Fruit fly (Drosophila melanogaster) whole organism, embryonic: ENCODE data around the gene CG7139.

Experiments used
- Atf6 ChIP-seq: fragments of 200-800 bp; sonication (Bioruptor generic); IDR thresholded peaks from 2 replicates; pipeline ENCODE4 v1.3.6; 2022; ENCODE audit warnings: missing biosample characterization, missing genetic modification characterization
- Awh ChIP-seq: fragments of 200-800 bp; sonication (Bioruptor generic); IDR thresholded peaks from 2 replicates; pipeline ENCODE4, ENCODE4 v1.3.6; 2022; ENCODE audit warnings: missing biosample characterization, missing genetic modification characterization
- C15 ChIP-seq: fragments of 200-800 bp; sonication (Bioruptor generic); IDR thresholded peaks from 3 replicates; pipeline ENCODE4 v1.3.6; 2022; ENCODE audit warnings: missing biosample characterization, missing genetic modification characterization
- CG1024 ChIP-seq: fragments of 200-800 bp; sonication (Bioruptor generic); IDR thresholded peaks from 2 replicates; pipeline ENCODE4 v1.3.6; 2022; ENCODE audit warnings: missing biosample characterization, missing genetic modification characterization
- CG10565 ChIP-seq: fragments of 200-800 bp; sonication (Bioruptor generic); optimal IDR thresholded peaks from 3 replicates; lab custom pipeline; 2016; ENCODE audit warnings: missing biosample characterization, mild to moderate bottlenecking, missing genetic modification characterization
- CG11398 ChIP-seq: fragments of 200-800 bp; sonication (Bioruptor generic); optimal IDR thresholded peaks from 2 replicates; lab custom pipeline; 2016; ENCODE audit warnings: missing biosample characterization, missing genetic modification characterization
- CG11723 ChIP-seq: fragments of 200-800 bp; sonication (Bioruptor generic); optimal IDR thresholded peaks from 2 replicates; lab custom pipeline; 2017; ENCODE audit warnings: missing biosample characterization, mild to moderate bottlenecking, missing genetic modification characterization
- CG12942 ChIP-seq: fragments of 200-800 bp; sonication (Bioruptor generic); optimal IDR thresholded peaks from 3 replicates; lab custom pipeline; 2016; ENCODE audit warnings: missing biosample characterization, missing genetic modification characterization
- CG13123 ChIP-seq: fragments of 200-800 bp; sonication (Bioruptor generic); optimal IDR thresholded peaks from 2 replicates; lab custom pipeline; 2016; ENCODE audit warnings: missing biosample characterization, missing genetic modification characterization
- CG2875 ChIP-seq: fragments of 200-800 bp; sonication (Bioruptor generic); optimal IDR thresholded peaks from 2 replicates; lab custom pipeline; 2017; ENCODE audit warnings: missing biosample characterization, mild to moderate bottlenecking, missing genetic modification characterization, missing genetic modification reagents
- CG32767 ChIP-seq: fragments of 200-800 bp; sonication (Bioruptor generic); IDR thresholded peaks from 2 replicates; pipeline ENCODE4 v1.3.6; 2022; ENCODE audit warnings: missing biosample characterization, missing genetic modification characterization
- CG34224 ChIP-seq: fragments of 200-800 bp; sonication (Bioruptor generic); IDR thresholded peaks from 3 replicates; pipeline ENCODE4 v1.3.6; 2022; ENCODE audit warnings: missing biosample characterization, missing genetic modification characterization; ENCODE audit not compliant: partially characterized antibody
- CG43689 ChIP-seq: fragments of 200-800 bp; sonication (Bioruptor generic); IDR thresholded peaks from 2 replicates; pipeline ENCODE4 v1.3.6; 2022; ENCODE audit warnings: missing biosample characterization, missing genetic modification characterization
- CG4854 ChIP-seq: fragments of 200-800 bp; sonication (Bioruptor generic); optimal IDR thresholded peaks from 2 replicates; lab custom pipeline; 2016; ENCODE audit warnings: missing biosample characterization, missing genetic modification characterization, inconsistent platforms
- CG5180 ChIP-seq: fragments of 200-800 bp; sonication (Bioruptor generic); optimal IDR thresholded peaks from 3 replicates; lab custom pipeline; 2017; ENCODE audit warnings: missing biosample characterization, missing genetic modification characterization, mild to moderate bottlenecking, moderate library complexity, missing genetic modification reagents
- CG6254 ChIP-seq: fragments of 200-800 bp; sonication (Bioruptor generic); optimal IDR thresholded peaks from 3 replicates; lab custom pipeline; 2017; ENCODE audit warnings: mild to moderate bottlenecking, missing biosample characterization, missing genetic modification reagents, missing genetic modification characterization
- CG6854 ChIP-seq: fragments of 200-800 bp; sonication (Bioruptor generic); optimal IDR thresholded peaks from 3 replicates; lab custom pipeline; 2017; ENCODE audit warnings: missing biosample characterization, mild to moderate bottlenecking, missing genetic modification characterization
- CG7271 ChIP-seq: fragments of 200-800 bp; sonication (Bioruptor generic); optimal IDR thresholded peaks from 2 replicates; lab custom pipeline; 2018; ENCODE audit warnings: missing biosample characterization, mild to moderate bottlenecking, missing genetic modification characterization, moderate library complexity
- CG7357 ChIP-seq: fragments of 200-800 bp; sonication (Bioruptor generic); IDR thresholded peaks from 3 replicates; pipeline ENCODE4 v1.3.6; 2022; ENCODE audit warnings: missing biosample characterization, missing genetic modification characterization
- CG7987 ChIP-seq: fragments of 200-800 bp; sonication (Bioruptor generic); optimal IDR thresholded peaks from 2 replicates; lab custom pipeline; 2018; ENCODE audit warnings: missing biosample characterization, mild to moderate bottlenecking, missing genetic modification characterization, moderate library complexity
- CG9215 ChIP-seq: fragments of 200-800 bp; sonication (Bioruptor generic); IDR thresholded peaks from 2 replicates; pipeline ENCODE4 v1.3.6; 2022; ENCODE audit warnings: missing biosample characterization, missing genetic modification characterization
- CG9932 ChIP-seq: fragments of 200-800 bp; sonication (Bioruptor generic); IDR thresholded peaks from 2 replicates; pipeline ENCODE4 v1.3.6; 2022; ENCODE audit warnings: missing biosample characterization, missing genetic modification characterization
- D19B ChIP-seq: fragments of 200-800 bp; sonication (Bioruptor generic); optimal IDR thresholded peaks from 2 replicates; lab custom pipeline; 2017; ENCODE audit warnings: missing biosample characterization, mild to moderate bottlenecking, missing genetic modification characterization
- Dad ChIP-seq: fragments of 200-800 bp; sonication (Bioruptor generic); optimal IDR thresholded peaks from 3 replicates; lab custom pipeline; 2016; ENCODE audit warnings: missing biosample characterization, missing genetic modification characterization
- E2f2 ChIP-seq: fragments of 200-800 bp; sonication (Bioruptor generic); IDR thresholded peaks from 2 replicates; pipeline ENCODE4 v1.3.6; 2022; ENCODE audit warnings: missing biosample characterization, missing genetic modification characterization
- Fer1 ChIP-seq: fragments of 200-800 bp; sonication (Bioruptor generic); optimal IDR thresholded peaks from 2 replicates; lab custom pipeline; 2017; ENCODE audit warnings: missing biosample characterization, mild to moderate bottlenecking, missing genetic modification characterization
- HLH3B ChIP-seq: fragments of 200-800 bp; sonication (Bioruptor generic); IDR thresholded peaks from 2 replicates; pipeline ENCODE4 v1.3.6; 2022; ENCODE audit warnings: missing biosample characterization, missing genetic modification characterization
- Kr ChIP-seq: fragments of 200-800 bp; sonication (Bioruptor generic); optimal IDR thresholded peaks from 2 replicates; lab custom pipeline; 2017; ENCODE audit warnings: missing biosample characterization, mild to moderate bottlenecking, missing genetic modification characterization
- Lim3 ChIP-seq: fragments of 200-800 bp; sonication (Bioruptor generic); IDR thresholded peaks from 2 replicates; pipeline ENCODE4 v1.3.6; 2022; ENCODE audit warnings: missing biosample characterization, missing genetic modification characterization
- Mrtf ChIP-seq: fragments of 200-800 bp; sonication (Bioruptor generic); IDR thresholded peaks from 3 replicates; pipeline ENCODE4 v1.3.6; 2022; ENCODE audit warnings: missing biosample characterization, missing genetic modification characterization
- Neu2 ChIP-seq: fragments of 200-800 bp; sonication (Bioruptor generic); optimal IDR thresholded peaks from 3 replicates; lab custom pipeline; 2016; ENCODE audit warnings: missing biosample characterization, missing genetic modification characterization, borderline replicate concordance
- Nf-YB ChIP-seq: fragments of 200-800 bp; sonication (Bioruptor generic); optimal IDR thresholded peaks from 3 replicates; lab custom pipeline; 2019; ENCODE audit warnings: missing biosample characterization, mild to moderate bottlenecking, missing genetic modification characterization, moderate library complexity
- ab ChIP-seq: fragments of 200-800 bp; sonication (Bioruptor generic); optimal IDR thresholded peaks from 2 replicates; lab custom pipeline; 2016; ENCODE audit warnings: missing biosample characterization, missing genetic modification characterization
- cg ChIP-seq: fragments of 200-800 bp; sonication (Bioruptor generic); optimal IDR thresholded peaks from 3 replicates; lab custom pipeline; 2019; ENCODE audit warnings: missing biosample characterization, mild to moderate bottlenecking, missing genetic modification characterization, moderate library complexity
- chinmo ChIP-seq: fragments of 200-800 bp; sonication (Bioruptor generic); IDR thresholded peaks from 4 replicates; pipeline ENCODE4 v1.3.6; 2022; ENCODE audit warnings: missing biosample characterization, missing genetic modification characterization; ENCODE audit not compliant: partially characterized antibody
- chm ChIP-seq: fragments of 200-800 bp; sonication (Bioruptor generic); IDR thresholded peaks from 2 replicates; pipeline ENCODE4 v1.3.6; 2022; ENCODE audit warnings: missing biosample characterization, missing genetic modification characterization
- corto ChIP-seq: fragments of 200-800 bp; sonication (Bioruptor generic); optimal IDR thresholded peaks from 2 replicates; lab custom pipeline; 2016; ENCODE audit warnings: missing biosample characterization, mild to moderate bottlenecking, missing genetic modification characterization, moderate library complexity
- crol ChIP-seq: fragments of 200-800 bp; sonication (Bioruptor generic); IDR thresholded peaks from 2 replicates; pipeline ENCODE4 v1.3.6; 2022; ENCODE audit warnings: missing biosample characterization, missing genetic modification characterization
- disco-r ChIP-seq: fragments of 200-800 bp; sonication (Bioruptor generic); optimal IDR thresholded peaks from 2 replicates; lab custom pipeline; 2016; ENCODE audit warnings: missing biosample characterization, missing genetic modification characterization
- fd3F ChIP-seq: fragments of 200-800 bp; sonication (Bioruptor generic); optimal IDR thresholded peaks from 2 replicates; lab custom pipeline; 2018; ENCODE audit warnings: missing biosample characterization, mild to moderate bottlenecking, missing genetic modification characterization, moderate library complexity
- kay ChIP-seq: fragments of 200-800 bp; sonication (Bioruptor generic); optimal IDR thresholded peaks from 2 replicates; lab custom pipeline; 2016; ENCODE audit warnings: missing biosample characterization, missing genetic modification characterization
- lbe ChIP-seq: fragments of 200-800 bp; sonication (Bioruptor generic); optimal IDR thresholded peaks from 2 replicates; lab custom pipeline; 2016; ENCODE audit warnings: missing biosample characterization, mild to moderate bottlenecking, missing genetic modification characterization
- luna ChIP-seq: fragments of 200-800 bp; sonication (Bioruptor generic); optimal IDR thresholded peaks from 2 replicates; lab custom pipeline; 2016; ENCODE audit warnings: missing biosample characterization, missing genetic modification characterization
- prd ChIP-seq, 3 experiments: fragments of >200 bp in 2 of 3; fragments of 200-800 bp in 1 of 3; sonication (Bioruptor generic) in 1 of 3; optimal IDR thresholded peaks in 2 of 3; IDR thresholded peaks in 1 of 3; 2 replicates in 2 of 3; 3 replicates in 1 of 3; pipeline versions ENCODE4 v1.3.6 to Lab custom; 2017 to 2022; ENCODE audit warnings: missing biosample characterization in 1 of 3, missing genetic modification characterization in 1 of 3
- psq ChIP-seq: fragments of 200-800 bp; sonication (Bioruptor generic); optimal IDR thresholded peaks from 2 replicates; lab custom pipeline; 2017; ENCODE audit warnings: missing biosample characterization, missing genetic modification characterization
- scrt ChIP-seq: fragments of 200-800 bp; sonication (Bioruptor generic); optimal IDR thresholded peaks from 2 replicates; lab custom pipeline; 2018; ENCODE audit warnings: missing biosample characterization, mild to moderate bottlenecking, missing genetic modification characterization, moderate library complexity
- shn ChIP-seq: fragments of 200-800 bp; sonication (Bioruptor generic); optimal IDR thresholded peaks from 3 replicates; lab custom pipeline; 2016; ENCODE audit warnings: missing biosample characterization, missing genetic modification characterization
- sim ChIP-seq: fragments of 200-800 bp; sonication (Bioruptor generic); IDR thresholded peaks from 2 replicates; pipeline ENCODE4 v1.3.6; 2022; ENCODE audit warnings: missing biosample characterization, missing genetic modification characterization
- slou ChIP-seq: fragments of 200-800 bp; sonication (Bioruptor generic); optimal IDR thresholded peaks from 3 replicates; lab custom pipeline; 2016; ENCODE audit warnings: missing biosample characterization, missing genetic modification characterization

Gene CG7139

dm6 chr3L:22075706-22076398, 4.2 kb upstream of the CG7139 start, which contains the start of the genes CG7130 and RpLP0 (continued):
- TF ChIP-seq disco-r (GFP tag; lab: Kevin White, UChicago) (peak; percentile 93), chm (GFP tag; lab: Robert Waterston, UW) (peak; percentile 93), Mrtf (GFP tag; lab: Robert Waterston, UW) (peak; percentile 64; the same call in 1 of the 3 replicates), CG12942 (GFP tag; lab: Kevin White, UChicago) (peak; percentile 78), CG6254 (peak; percentile 80), psq (GFP tag; lab: Kevin White, UChicago) (peak; percentile 64), CG11723 (GFP tag; lab: Kevin White, UChicago) (peak; percentile 90), lbe (GFP tag; lab: Kevin White, UChicago) (peak; percentile 69), scrt (peak; percentile 87), ab (GFP tag; lab: Kevin White, UChicago) (no peak), CG43689 (GFP tag; lab: Robert Waterston, UW) (peak; percentile 76), fd3F (peak; percentile 86), HLH3B (peak; percentile 79), Awh (GFP tag; lab: Robert Waterston, UW) (peak; percentile 89), luna (GFP tag; lab: Kevin White, UChicago) (peak; percentile 89), Neu2 (GFP tag; lab: Kevin White, UChicago) (peak; percentile 83), kay (GFP tag; lab: Kevin White, UChicago) (peak; percentile 15), Dad (peak; percentile 90), CG5180 (GFP tag; lab: Kevin White, UChicago) (peak; percentile 77), sim (GFP tag; lab: Robert Waterston, UW) (peak; percentile 76), CG10565 (GFP tag; lab: Kevin White, UChicago) (peak; percentile 89), C15 (0 out of 3 replicates have a peak, but pooled peaks have one; percentile 56), corto (GFP tag; lab: Kevin White, UChicago) (peak; percentile 4), CG7987 (GFP tag; lab: Kevin White, UChicago) (peak; percentile 98), CG4854 (GFP tag; lab: Kevin White, UChicago) (peak; percentile 89), CG34224 (GFP tag; lab: Robert Waterston, UW) (no peak), slou (GFP tag; lab: Kevin White, UChicago) (peak; percentile 86), D19B (peak; percentile 81), crol (0 out of 2 replicates have a peak, but pooled peaks have one; percentile 42), Fer1 (peak; percentile 96), CG11398 (peak; percentile 94), CG13123 (GFP tag; lab: Kevin White, UChicago) (peak; percentile 86), CG9215 (GFP tag; lab: Robert Waterston, UW) (peak; percentile 56), cg (GFP tag; lab: Kevin White, UChicago) (no peak), prd (optimal IDR thresholded peaks at IDR 0.05; lab: Kevin White, UChicago) (no peak), prd (GFP tag; IDR thresholded peaks at IDR 0.05; lab: Robert Waterston, UW) (peak; percentile 55; the same call in 2 of the 3 replicates), Atf6 (GFP tag; lab: Robert Waterston, UW) (peak; percentile 84), CG7357 (no peak), CG6854 (GFP tag; lab: Kevin White, UChicago) (peak; percentile 88), CG7271 (tag; lab: Kevin White, UChicago) (peak; percentile 96), Lim3 (GFP tag; lab: Robert Waterston, UW) (0 out of 2 replicates have a peak, but pooled peaks have one; percentile 15), Kr (GFP tag; lab: Kevin White, UChicago) (peak; percentile 38), Nf-YB (GFP tag; lab: Kevin White, UChicago) (peak; percentile 80), CG1024 (GFP tag; lab: Robert Waterston, UW) (peak; percentile 86), CG2875 (peak; percentile 93), chinmo (GFP tag; lab: Robert Waterston, UW) (no peak), E2f2 (GFP tag; lab: Robert Waterston, UW) (peak; percentile 84), shn (GFP tag; lab: Kevin White, UChicago) (peak; percentile 90), CG9932 (GFP tag; lab: Robert Waterston, UW) (peak; percentile 75), CG32767 (GFP tag; lab: Robert Waterston, UW) (0 out of 2 replicates have a peak, but pooled peaks have one; percentile 30)
